Fruit fly (Drosophila melanogaster) whole organism, embryonic: Measurements from ENCODE around the gene Mer.

Source experiments
- Awh ChIP-seq: fragments of 200-800 bp; sonication (Bioruptor generic); IDR thresholded peaks from 2 replicates; pipeline ENCODE4, ENCODE4 v1.3.6; 2022; ENCODE audit warnings: missing biosample characterization, missing genetic modification characterization
- BEAF-32 ChIP-seq: fragments of 200-800 bp; sonication (Bioruptor generic); optimal IDR thresholded peaks from 3 replicates; lab custom pipeline; 2017; ENCODE audit warnings: missing biosample characterization, missing genetic modification characterization, mild to moderate bottlenecking, moderate library complexity, missing genetic modification reagents
- Blimp-1 ChIP-seq: fragments of 200-800 bp; sonication (Bioruptor generic); optimal IDR thresholded peaks from 3 replicates; lab custom pipeline; 2018; ENCODE audit warnings: missing biosample characterization, missing genetic modification characterization, mild to moderate bottlenecking, moderate library complexity, missing genetic modification reagents
- CG10209 ChIP-seq: fragments of 200-800 bp; sonication (Bioruptor generic); optimal IDR thresholded peaks from 3 replicates; lab custom pipeline; 2017; ENCODE audit warnings: missing biosample characterization, mild to moderate bottlenecking, missing genetic modification characterization, missing genetic modification reagents
- CG11696 ChIP-seq: fragments of 200-800 bp; sonication (Bioruptor generic); IDR thresholded peaks from 2 replicates; pipeline ENCODE4 v1.3.6; 2022; ENCODE audit warnings: missing biosample characterization, missing genetic modification characterization
- CG15696 ChIP-seq: fragments of 200-800 bp; sonication (Bioruptor generic); optimal IDR thresholded peaks from 2 replicates; lab custom pipeline; 2019; ENCODE audit warnings: missing biosample characterization, mild to moderate bottlenecking, missing genetic modification characterization, moderate library complexity
- CG1603 ChIP-seq: fragments of 200-800 bp; sonication (Bioruptor generic); optimal IDR thresholded peaks from 2 replicates; lab custom pipeline; 2019; ENCODE audit warnings: missing biosample characterization, mild to moderate bottlenecking, missing genetic modification characterization, moderate library complexity
- CG30403 ChIP-seq: fragments of 200-800 bp; sonication (Bioruptor generic); optimal IDR thresholded peaks from 3 replicates; lab custom pipeline; 2016; ENCODE audit warnings: missing biosample characterization, missing genetic modification characterization
- CG32767 ChIP-seq: fragments of 200-800 bp; sonication (Bioruptor generic); IDR thresholded peaks from 2 replicates; pipeline ENCODE4 v1.3.6; 2022; ENCODE audit warnings: missing biosample characterization, missing genetic modification characterization
- CG34224 ChIP-seq: fragments of 200-800 bp; sonication (Bioruptor generic); IDR thresholded peaks from 3 replicates; pipeline ENCODE4 v1.3.6; 2022; ENCODE audit warnings: missing biosample characterization, missing genetic modification characterization; ENCODE audit not compliant: partially characterized antibody
- CG3995 ChIP-seq: fragments of 200-800 bp; sonication (Bioruptor generic); optimal IDR thresholded peaks from 3 replicates; lab custom pipeline; 2016; ENCODE audit warnings: missing biosample characterization, missing genetic modification characterization
- CG5953 ChIP-seq: fragments of 200-800 bp; sonication (Bioruptor generic); IDR thresholded peaks from 2 replicates; pipeline ENCODE4 v1.3.6; 2022; ENCODE audit warnings: missing biosample characterization, missing genetic modification characterization
- CG8388 ChIP-seq: fragments of 200-800 bp; sonication (Bioruptor generic); optimal IDR thresholded peaks from 2 replicates; lab custom pipeline; 2019; ENCODE audit warnings: missing biosample characterization, mild to moderate bottlenecking, missing genetic modification characterization, moderate library complexity
- D19A ChIP-seq: fragments of 200-800 bp; optimal IDR thresholded peaks from 3 replicates; lab custom pipeline; 2019; ENCODE audit warnings: missing biosample characterization, mild to moderate bottlenecking, missing genetic modification characterization, moderate library complexity
- Deaf1 ChIP-seq: fragments of 200-800 bp; optimal IDR thresholded peaks from 3 replicates; lab custom pipeline; 2019; ENCODE audit warnings: missing biosample characterization, mild to moderate bottlenecking, missing genetic modification characterization, moderate library complexity
- Doc3 ChIP-seq: fragments of 200-800 bp; sonication (Bioruptor generic); IDR thresholded peaks from 3 replicates; pipeline ENCODE4 v1.3.6; 2022; ENCODE audit warnings: missing biosample characterization, missing genetic modification characterization; ENCODE audit not compliant: partially characterized antibody
- ERR ChIP-seq: fragments of 200-800 bp; sonication (Bioruptor generic); optimal IDR thresholded peaks from 2 replicates; lab custom pipeline; 2016; ENCODE audit warnings: missing biosample characterization, missing genetic modification characterization
- Elba2 ChIP-seq: fragments of 200-800 bp; sonication (Bioruptor generic); optimal IDR thresholded peaks from 3 replicates; lab custom pipeline; 2016; ENCODE audit warnings: missing biosample characterization, missing genetic modification characterization
- Gsc ChIP-seq: fragments of 200-800 bp; sonication (Bioruptor generic); IDR thresholded peaks from 2 replicates; pipeline ENCODE4 v1.3.6; 2022; ENCODE audit warnings: missing biosample characterization, missing genetic modification characterization
- Hr78 ChIP-seq, 2 experiments: fragments of 200-800 bp in 1 of 2; fragments of >200 bp in 1 of 2; sonication (Bioruptor generic) in 1 of 2; optimal IDR thresholded peaks; 2 replicates each; lab custom pipeline; 2017 to 2019; ENCODE audit warnings: missing biosample characterization in 2 of 2, missing genetic modification characterization in 2 of 2, mild to moderate bottlenecking in 1 of 2, moderate library complexity in 1 of 2
- Kr ChIP-seq: fragments of 200-800 bp; sonication (Bioruptor generic); optimal IDR thresholded peaks from 2 replicates; lab custom pipeline; 2017; ENCODE audit warnings: missing biosample characterization, mild to moderate bottlenecking, missing genetic modification characterization
- Med ChIP-seq: fragments of 200-800 bp; sonication (Bioruptor generic); peaks from one replicate; lab custom pipeline; 2016; ENCODE audit warnings: missing biosample characterization, missing genetic modification characterization, mild to moderate bottlenecking, inconsistent platforms, moderate library complexity
- Mes4 ChIP-seq: fragments of 200-800 bp; sonication (Bioruptor generic); optimal IDR thresholded peaks from 2 replicates; lab custom pipeline; 2016; ENCODE audit warnings: missing biosample characterization, missing genetic modification characterization
- Ssrp ChIP-seq: fragments of 200-800 bp; sonication (Bioruptor generic); optimal IDR thresholded peaks from 2 replicates; lab custom pipeline; 2018; ENCODE audit warnings: missing biosample characterization, mild to moderate bottlenecking, missing genetic modification characterization, moderate library complexity
- Tbp ChIP-seq: fragments of >200 bp; optimal IDR thresholded peaks from 2 replicates; lab custom pipeline; 2018; ENCODE audit warnings: missing biosample characterization, missing genetic modification characterization
- Trl ChIP-seq, 3 experiments: fragments of >200 bp in 2 of 3; fragments of 200-800 bp in 1 of 3; sonication (Bioruptor generic) in 1 of 3; optimal IDR thresholded peaks; 2 replicates in 1 of 3; 3 replicates in 2 of 3; lab custom pipeline; 2016 to 2017; ENCODE audit warnings: missing biosample characterization in 1 of 3, missing genetic modification characterization in 1 of 3
- ash1 ChIP-seq: fragments of 200-800 bp; sonication (Bioruptor generic); optimal IDR thresholded peaks from 2 replicates; lab custom pipeline; 2018; ENCODE audit warnings: missing biosample characterization, mild to moderate bottlenecking, missing genetic modification characterization
- bbx ChIP-seq: fragments of 200-800 bp; sonication (Bioruptor generic); IDR thresholded peaks from 2 replicates; pipeline ENCODE4 v1.3.6; 2022; ENCODE audit warnings: missing biosample characterization, missing genetic modification characterization; ENCODE audit not compliant: partially characterized antibody
- cad ChIP-seq: fragments of >200 bp; optimal IDR thresholded peaks from 2 replicates; lab custom pipeline; 2017; ENCODE audit warnings: missing biosample characterization, missing genetic modification characterization
- ci ChIP-seq: fragments of 200-800 bp; sonication (Bioruptor generic); IDR thresholded peaks from 3 replicates; pipeline ENCODE4 v1.3.6; 2022; ENCODE audit warnings: missing biosample characterization, missing genetic modification characterization
- crol ChIP-seq: fragments of 200-800 bp; sonication (Bioruptor generic); IDR thresholded peaks from 2 replicates; pipeline ENCODE4 v1.3.6; 2022; ENCODE audit warnings: missing biosample characterization, missing genetic modification characterization
- cwo ChIP-seq: fragments of 200-800 bp; sonication (Bioruptor generic); optimal IDR thresholded peaks from 3 replicates; lab custom pipeline; 2017; ENCODE audit warnings: missing biosample characterization, missing genetic modification characterization, mild to moderate bottlenecking, moderate library complexity, missing genetic modification reagents
- da ChIP-seq: fragments of 200-800 bp; sonication (Bioruptor generic); optimal IDR thresholded peaks from 2 replicates; lab custom pipeline; 2016; ENCODE audit warnings: missing biosample characterization, missing genetic modification characterization
- danr ChIP-seq: fragments of 200-800 bp; sonication (Bioruptor generic); IDR thresholded peaks from 2 replicates; pipeline ENCODE4 v1.3.6; 2022; ENCODE audit warnings: missing biosample characterization, missing genetic modification characterization
- fd102C ChIP-seq: fragments of 200-800 bp; sonication (Bioruptor generic); optimal IDR thresholded peaks from 2 replicates; lab custom pipeline; 2018; ENCODE audit warnings: missing biosample characterization, mild to moderate bottlenecking, missing genetic modification characterization, moderate library complexity
- gce ChIP-seq: fragments of 200-800 bp; sonication (Bioruptor generic); IDR thresholded peaks from 3 replicates; pipeline ENCODE4 v1.3.6; 2022; ENCODE audit warnings: missing biosample characterization, missing genetic modification characterization
- insv ChIP-seq, 2 experiments: fragments of 200-800 bp; sonication (Bioruptor generic); optimal IDR thresholded peaks; 3 replicates each; lab custom pipeline; 2016 to 2018; ENCODE audit warnings: missing biosample characterization in 2 of 2, missing genetic modification characterization in 2 of 2
- lmd ChIP-seq: fragments of 200-800 bp; sonication (Bioruptor generic); IDR thresholded peaks from 2 replicates; pipeline ENCODE4 v1.3.6; 2022; ENCODE audit warnings: missing biosample characterization, missing genetic modification characterization
- lola ChIP-seq, 3 experiments: fragments of >200 bp in 2 of 3; fragments of 200-800 bp in 1 of 3; sonication (Bioruptor generic) in 1 of 3; optimal IDR thresholded peaks; 2 replicates each; lab custom pipeline; 2017 to 2019; ENCODE audit warnings: missing biosample characterization in 3 of 3, missing genetic modification characterization in 3 of 3, mild to moderate bottlenecking in 1 of 3, moderate library complexity in 1 of 3
- mirr ChIP-seq: fragments of 200-800 bp; sonication (Bioruptor generic); optimal IDR thresholded peaks from 3 replicates; lab custom pipeline; 2018; ENCODE audit warnings: missing biosample characterization, mild to moderate bottlenecking, missing genetic modification characterization
- ranshi ChIP-seq: fragments of 200-800 bp; sonication (Bioruptor generic); IDR thresholded peaks from 2 replicates; pipeline ENCODE4 v1.3.6; 2022; ENCODE audit warnings: missing biosample characterization, missing genetic modification characterization
- ro ChIP-seq: fragments of 200-800 bp; sonication (Bioruptor generic); IDR thresholded peaks from 2 replicates; pipeline ENCODE4 v1.3.6; 2022; ENCODE audit warnings: missing biosample characterization, missing genetic modification characterization
- sc ChIP-seq, 3 experiments: fragments of >200 bp in 2 of 3; fragments of 200-800 bp in 1 of 3; sonication (Bioruptor generic) in 1 of 3; optimal IDR thresholded peaks; 2 replicates in 2 of 3; 3 replicates in 1 of 3; lab custom pipeline; 2017; ENCODE audit warnings: mild to moderate bottlenecking in 1 of 3, missing biosample characterization in 1 of 3, missing genetic modification characterization in 1 of 3, missing genetic modification reagents in 1 of 3
- sd ChIP-seq: fragments of 200-800 bp; sonication (Bioruptor generic); optimal IDR thresholded peaks from 3 replicates; lab custom pipeline; 2018; ENCODE audit warnings: missing biosample characterization, mild to moderate bottlenecking, missing genetic modification characterization, moderate library complexity
- sens ChIP-seq: fragments of 200-800 bp; sonication (Bioruptor generic); peaks from one replicate; lab custom pipeline; 2016; ENCODE audit warnings: missing biosample characterization, missing genetic modification characterization
- sug ChIP-seq: fragments of 200-800 bp; optimal IDR thresholded peaks from 2 replicates; lab custom pipeline; 2019; ENCODE audit warnings: missing biosample characterization, mild to moderate bottlenecking, missing genetic modification characterization, moderate library complexity
- tin ChIP-seq: fragments of 200-800 bp; sonication (Bioruptor generic); optimal IDR thresholded peaks from 3 replicates; lab custom pipeline; 2016; ENCODE audit warnings: missing biosample characterization, missing genetic modification characterization
- trem ChIP-seq: fragments of 200-800 bp; optimal IDR thresholded peaks from 3 replicates; lab custom pipeline; 2019; ENCODE audit warnings: missing biosample characterization, mild to moderate bottlenecking, missing genetic modification characterization, moderate library complexity
- z ChIP-seq: fragments of 200-800 bp; sonication (Bioruptor generic); IDR thresholded peaks from 3 replicates; pipeline ENCODE4 v1.3.6; 2022; ENCODE audit warnings: missing biosample characterization, missing genetic modification characterization

Gene Mer

DNA sequence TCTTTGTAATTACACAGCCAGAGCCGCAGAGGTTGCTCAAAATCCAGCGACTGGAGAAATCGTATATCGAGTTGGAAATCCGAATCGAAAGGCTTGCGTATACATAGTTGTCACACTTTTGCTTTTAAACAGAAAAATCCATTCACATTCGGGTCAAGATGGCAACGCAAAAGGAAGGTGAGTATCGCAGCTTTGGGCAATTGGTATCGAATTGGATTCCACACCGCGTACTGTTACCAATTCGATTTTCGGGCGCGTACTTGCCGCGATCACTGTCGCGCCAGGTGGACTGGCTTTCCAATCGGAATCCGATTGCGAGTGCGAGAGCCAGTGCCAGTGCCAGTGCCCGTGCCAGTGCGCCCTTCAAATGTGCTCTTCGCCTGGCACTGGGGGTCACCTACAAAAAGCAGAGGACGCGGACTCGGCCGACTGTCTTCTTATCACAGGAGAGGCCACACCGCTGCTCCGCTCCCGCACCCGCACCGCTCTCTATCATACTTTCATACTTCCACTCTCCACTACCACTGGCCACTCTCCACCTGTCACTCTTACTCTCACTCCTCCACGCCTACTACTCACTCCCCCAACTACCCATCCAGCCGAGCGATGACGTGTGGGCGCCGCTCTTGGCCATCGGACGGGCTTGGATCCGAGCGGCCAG, 25.7 kb downstream of the Mer start:
- TF ChIP-seq CG11696 (GFP tag; lab: Robert Waterston, UW), result no peak
- peak; percentile 77 for TF ChIP-seq crol (GFP tag; lab: Robert Waterston, UW)
- TF ChIP-seq cwo (GFP tag; lab: Kevin White, UChicago), result peak; percentile 50
- peak; percentile 36 for TF ChIP-seq Deaf1
- peak; percentile 37 for TF ChIP-seq sens (GFP tag; lab: Kevin White, UChicago)
- peak; percentile 92 for TF ChIP-seq Elba2 (GFP tag; lab: Kevin White, UChicago)
- no peak for TF ChIP-seq sd (tag; lab: Kevin White, UChicago)
- TF ChIP-seq CG30403 (GFP tag; lab: Kevin White, UChicago), result no peak
- TF ChIP-seq CG8388, result peak; percentile 80
- no peak for TF ChIP-seq ranshi (GFP tag; lab: Robert Waterston, UW)
- no peak for TF ChIP-seq Kr (GFP tag; lab: Kevin White, UChicago)
- peak in 1 of 2 experiments; percentile 67 for TF ChIP-seq Hr78 (GFP tag; optimal IDR thresholded peaks at IDR 0.05; lab: Kevin White, UChicago)
- no peak for TF ChIP-seq da (GFP tag; lab: Kevin White, UChicago)
- no peak for TF ChIP-seq ash1 (GFP tag; lab: Kevin White, UChicago)
- no peak for TF ChIP-seq ro (GFP tag; lab: Robert Waterston, UW)
- TF ChIP-seq Trl (optimal IDR thresholded peaks at IDR 0.05; lab: Kevin White, UChicago), result peak; percentile 46 to 50
- TF ChIP-seq Trl (GFP tag; optimal IDR thresholded peaks at IDR 0.05; lab: Kevin White, UChicago), result no peak
- TF ChIP-seq ERR (GFP tag; lab: Kevin White, UChicago), result peak; percentile 83
- TF ChIP-seq sug (tag; lab: Kevin White, UChicago), result peak; percentile 32
- TF ChIP-seq tin (GFP tag; lab: Kevin White, UChicago), result no peak
- TF ChIP-seq gce (GFP tag; lab: Robert Waterston, UW), result no peak
- TF ChIP-seq Tbp (GFP tag; lab: Kevin White, UChicago), result no peak
- TF ChIP-seq Mes4 (GFP tag; lab: Kevin White, UChicago), result no peak
- TF ChIP-seq lmd (GFP tag; lab: Robert Waterston, UW), result no peak
- TF ChIP-seq CG32767 (GFP tag; lab: Robert Waterston, UW), result no peak
- no peak for TF ChIP-seq danr (GFP tag; lab: Robert Waterston, UW)
- TF ChIP-seq bbx (GFP tag; lab: Robert Waterston, UW), result no peak
- no peak for TF ChIP-seq Doc3 (GFP tag; lab: Robert Waterston, UW)
- no peak for TF ChIP-seq trem (tag; lab: Kevin White, UChicago)
- TF ChIP-seq Gsc (GFP tag; lab: Robert Waterston, UW), result no peak
- peak; percentile 67 for TF ChIP-seq Med
- peak; percentile 68 for TF ChIP-seq Blimp-1
- TF ChIP-seq D19A (tag; lab: Kevin White, UChicago), result no peak
- no peak for TF ChIP-seq ci
- peak; percentile 81 for TF ChIP-seq CG1603
- TF ChIP-seq mirr (GFP tag; lab: Kevin White, UChicago), result no peak
- TF ChIP-seq sc (optimal IDR thresholded peaks at IDR 0.05; lab: Kevin White, UChicago), result no peak
- TF ChIP-seq sc (GFP tag; optimal IDR thresholded peaks at IDR 0.05; lab: Kevin White, UChicago), result no peak
- no peak for TF ChIP-seq CG34224 (GFP tag; lab: Robert Waterston, UW)
- TF ChIP-seq z (GFP tag; lab: Robert Waterston, UW), result 0 out of 3 replicates have a peak, but pooled peaks have one; percentile 50
- TF ChIP-seq lola (GFP tag; optimal IDR thresholded peaks at IDR 0.05; lab: Kevin White, UChicago), result no peak
- TF ChIP-seq Awh (GFP tag; lab: Robert Waterston, UW), result no peak
- TF ChIP-seq cad (GFP tag; lab: Kevin White, UChicago), result no peak
- TF ChIP-seq CG5953 (GFP tag; lab: Robert Waterston, UW), result no peak
- TF ChIP-seq insv (GFP tag; optimal IDR thresholded peaks at IDR 0.05; lab: Kevin White, UChicago), result peak in 1 of 2 experiments; percentile 84
- TF ChIP-seq CG10209 (GFP tag; lab: Kevin White, UChicago), result no peak
- peak; percentile 7 for TF ChIP-seq BEAF-32 (GFP tag; lab: Kevin White, UChicago)
- no peak for TF ChIP-seq fd102C (GFP tag; lab: Kevin White, UChicago)
- TF ChIP-seq Ssrp, result no peak
- TF ChIP-seq CG3995 (GFP tag; lab: Kevin White, UChicago), result peak; percentile 68
- TF ChIP-seq CG15696 (tag; lab: Kevin White, UChicago), result no peak
